Fruit fly (Drosophila melanogaster) whole organism, prepupa: ENCODE data around the gene Pde11.

Experiments
- CG11902 ChIP-seq: fragments of 200-800 bp; sonication (Bioruptor generic); optimal IDR thresholded peaks from 3 replicates; lab custom pipeline; 2016; ENCODE audit warnings: missing biosample characterization, missing genetic modification characterization
- CG3032 ChIP-seq: fragments of 200-800 bp; optimal IDR thresholded peaks from 2 replicates; lab custom pipeline; 2019; ENCODE audit warnings: missing biosample characterization, mild to moderate bottlenecking, missing genetic modification characterization, moderate library complexity
- CG7368 ChIP-seq: fragments of 200-800 bp; sonication (Bioruptor generic); optimal IDR thresholded peaks from 3 replicates; lab custom pipeline; 2016; ENCODE audit warnings: missing biosample characterization, missing genetic modification characterization
- cyc ChIP-seq: fragments of 200-800 bp; sonication (Bioruptor generic); optimal IDR thresholded peaks from 3 replicates; lab custom pipeline; 2016; ENCODE audit warnings: missing biosample characterization, missing genetic modification characterization
- ss ChIP-seq, 2 experiments: fragments of 200-800 bp; sonication (Bioruptor generic); optimal IDR thresholded peaks; 2 replicates in 1 of 2; 3 replicates in 1 of 2; lab custom pipeline; 2017 to 2018; ENCODE audit warnings: mild to moderate bottlenecking in 2 of 2, missing biosample characterization in 2 of 2, missing genetic modification characterization in 2 of 2, moderate library complexity in 1 of 2

- TF ChIP-seq CG11902 (GFP tag; lab: Kevin White, UChicago) (no peak), CG3032 (tag; lab: Kevin White, UChicago) (no peak), cyc (GFP tag; lab: Kevin White, UChicago) (no peak), ss (GFP tag; optimal IDR thresholded peaks at IDR 0.05; lab: Kevin White, UChicago) (no peak), CG7368 (GFP tag; lab: Kevin White, UChicago) (no peak)
These were observed 104.9 kb downstream of the Pde11 start, which contains the start of gene grnd for dm6 chr2L:18485211-18485610.
